Worm (Caenorhabditis elegans) whole organism, mixed stage, embryonic: ENCODE results near the gene vha-6.

Experiments
- blmp-1 ChIP-seq: fragments of 150-350 bp; optimal IDR thresholded peaks from 2 replicates; lab custom pipeline; 2014; ENCODE audit warnings: missing biosample characterization, missing genetic modification characterization
- elt-1 ChIP-seq: sonication (generic microtip); optimal IDR thresholded peaks from 2 replicates; lab custom pipeline; 2017; ENCODE audit warnings: missing genetic modification characterization, mild to moderate bottlenecking, missing compliant biosample characterization, antibody characterized with exemption, moderate library complexity, borderline replicate concordance; ENCODE audit not compliant: insufficient read depth
- nhr-12 ChIP-seq: fragments of 150-350 bp; optimal IDR thresholded peaks from 2 replicates; lab custom pipeline; 2014; ENCODE audit warnings: missing biosample characterization, missing genetic modification characterization
- nhr-237 ChIP-seq: fragments of 150-350 bp; optimal IDR thresholded peaks from 2 replicates; lab custom pipeline; 2014; ENCODE audit warnings: missing biosample characterization, missing genetic modification characterization
- pha-4 ChIP-seq: fragments of 150-350 bp; optimal IDR thresholded peaks from 2 replicates; lab custom pipeline; 2018; ENCODE audit warnings: missing biosample characterization, missing genetic modification reagents, missing genetic modification characterization
- sptf-1 ChIP-seq: sonication (generic microtip); optimal IDR thresholded peaks from 2 replicates; lab custom pipeline; 2017; ENCODE audit warnings: mild to moderate bottlenecking, missing genetic modification characterization, moderate library complexity, missing compliant biosample characterization
- unc-120 ChIP-seq: sonication (generic microtip); optimal IDR thresholded peaks from 2 replicates; lab custom pipeline; 2017; ENCODE audit warnings: missing genetic modification characterization, missing compliant biosample characterization; ENCODE audit not compliant: poor library complexity, severe bottlenecking
- ztf-11 ChIP-seq: fragments of 150-350 bp; optimal IDR thresholded peaks from 2 replicates; lab custom pipeline; 2014; ENCODE audit warnings: missing biosample characterization, missing genetic modification characterization

- TF ChIP-seq ztf-11 (tag; lab: Kevin White, UChicago) (no peak), unc-120 (tag; lab: Kevin White, UChicago) (no peak), sptf-1 (no peak), nhr-237 (no peak), nhr-12 (no peak), elt-1 (tag; lab: Kevin White, UChicago) (no peak), blmp-1 (no peak), pha-4 (tag; lab: Kevin White, UChicago) (no peak)
Measured at ce11 chrII:11486698-11487234, 48.5 kb upstream of the vha-6 start, which contains the start of gene ttr-18.
